Worm (Caenorhabditis elegans): Measurements from ENCODE around the gene tba-9.

Gene tba-9

DNA sequence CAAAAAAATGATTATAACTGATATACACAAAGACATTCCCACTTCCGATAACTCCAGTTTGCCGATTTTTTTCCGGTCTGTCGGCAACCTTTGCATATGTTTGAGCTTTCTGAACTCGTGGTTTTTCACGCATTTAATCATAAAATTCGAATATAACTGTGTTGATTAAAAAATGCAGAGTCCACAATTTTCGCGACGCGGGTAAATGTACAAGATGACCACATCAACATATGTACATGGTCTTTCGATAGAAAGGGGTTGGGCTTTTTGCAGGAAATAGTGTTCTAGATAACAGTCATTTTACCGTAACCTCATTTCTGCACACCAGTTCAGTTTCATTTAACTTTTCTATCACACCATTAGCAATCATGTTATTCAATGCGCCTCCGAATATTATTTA is 29.7 kb downstream of the tba-9 start, which contains the start of gene K09C4.5:
TSS of gene K09C4.5 (plus strand) at position 326 of the 400 bp plus-strand sequence.
- TF ChIP-seq ceh-13 (GFP tag; optimal IDR thresholded peaks at IDR 0.05), result no peak
- no peak for TF ChIP-seq sea-1 (GFP tag; conservative IDR thresholded peaks at IDR 0.05)
- TF ChIP-seq tbx-37 (GFP tag; conservative IDR thresholded peaks at IDR 0.05), result no peak
- TF ChIP-seq ceh-36 (tag; optimal IDR thresholded peaks at IDR 0.05), result no peak
- no peak for TF ChIP-seq ets-7 (tag; optimal IDR thresholded peaks at IDR 0.05)
- TF ChIP-seq pes-1 (GFP tag; IDR thresholded peaks at IDR 0.05), result no peak
- TF ChIP-seq scrt-1 (GFP tag; IDR thresholded peaks at IDR 0.05), result no peak
- no peak for TF ChIP-seq aly-1 (tag; optimal IDR thresholded peaks at IDR 0.05)
- no peak for TF ChIP-seq B0310.2 (tag; optimal IDR thresholded peaks at IDR 0.05)
- TF ChIP-seq hmbx-1 (tag; optimal IDR thresholded peaks at IDR 0.05), result no peak
- TF ChIP-seq hmg-4 (GFP tag; optimal IDR thresholded peaks at IDR 0.05), result no peak
- TF ChIP-seq tbx-11 (GFP tag; IDR thresholded peaks at IDR 0.05), result no peak
- TF ChIP-seq tra-4 (tag; optimal IDR thresholded peaks at IDR 0.05), result no peak
- no peak for TF ChIP-seq F13C5.2 (tag; optimal IDR thresholded peaks at IDR 0.05)
- TF ChIP-seq ama-1 (optimal IDR thresholded peaks at IDR 0.05), result no peak

DNA sequence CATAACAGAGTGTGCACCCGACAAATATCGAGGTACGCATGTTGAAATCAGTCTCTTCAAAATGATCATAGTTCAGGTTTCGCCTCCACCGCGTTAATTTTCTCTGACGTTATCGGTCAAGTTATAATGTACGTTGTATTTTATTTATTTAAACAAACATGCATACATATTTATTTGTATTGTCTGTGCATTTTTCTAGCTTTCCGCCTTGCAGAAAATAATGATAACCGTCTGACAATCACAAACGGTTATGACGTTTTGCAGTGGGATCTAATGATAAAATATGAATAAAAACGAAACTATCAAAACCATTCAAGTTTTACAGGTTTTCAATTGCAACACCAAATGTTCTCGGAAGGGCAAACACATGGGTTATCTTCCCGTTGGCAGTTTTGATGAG is 30.6 kb downstream of the tba-9 start:
- TF ChIP-seq tbx-11 (GFP tag; IDR thresholded peaks at IDR 0.05), result no peak
- TF ChIP-seq flt-1 (GFP tag; IDR thresholded peaks at IDR 0.05), result no peak
- no peak for TF ChIP-seq pes-1 (GFP tag; IDR thresholded peaks at IDR 0.05)
- no peak for TF ChIP-seq tra-4 (tag; optimal IDR thresholded peaks at IDR 0.05)
- TF ChIP-seq hmbx-1 (tag; optimal IDR thresholded peaks at IDR 0.05), result no peak
- TF ChIP-seq ets-7 (tag; optimal IDR thresholded peaks at IDR 0.05), result no peak
- no peak for TF ChIP-seq sea-1 (GFP tag; conservative IDR thresholded peaks at IDR 0.05)

DNA sequence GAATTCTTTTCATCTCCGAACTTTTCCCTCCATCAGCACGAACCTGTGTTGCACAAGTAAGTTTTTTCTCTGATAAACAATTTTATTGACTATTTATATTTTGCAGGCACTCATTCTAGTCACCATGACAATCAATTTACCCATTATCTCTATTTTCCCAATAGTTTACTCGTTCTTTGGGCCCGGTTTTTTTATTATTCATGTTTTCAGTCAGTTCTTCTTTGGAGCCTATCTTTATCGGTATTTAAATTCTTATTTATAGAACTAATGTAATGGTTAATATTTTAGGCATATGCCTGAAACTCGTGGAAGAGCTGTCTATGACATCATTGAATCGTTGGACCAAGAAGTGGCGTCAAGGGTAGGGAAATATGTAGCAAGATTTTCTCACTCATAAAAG is 32.4 kb downstream of the tba-9 start:
- TF ChIP-seq aly-1 (tag; optimal IDR thresholded peaks at IDR 0.05), result no peak
- TF ChIP-seq ets-7 (tag; optimal IDR thresholded peaks at IDR 0.05), result no peak
- no peak for TF ChIP-seq tbx-11 (GFP tag; IDR thresholded peaks at IDR 0.05)
- no peak for TF ChIP-seq B0310.2 (tag; optimal IDR thresholded peaks at IDR 0.05)
- TF ChIP-seq sea-1 (GFP tag; conservative IDR thresholded peaks at IDR 0.05), result no peak
- no peak for TF ChIP-seq ceh-13 (GFP tag; optimal IDR thresholded peaks at IDR 0.05)
- no peak for TF ChIP-seq tbx-37 (GFP tag; conservative IDR thresholded peaks at IDR 0.05)
- no peak for TF ChIP-seq ceh-36 (tag; optimal IDR thresholded peaks at IDR 0.05)
- TF ChIP-seq flt-1 (GFP tag; IDR thresholded peaks at IDR 0.05), result no peak
- no peak for TF ChIP-seq scrt-1 (GFP tag; IDR thresholded peaks at IDR 0.05)
- no peak for TF ChIP-seq hnd-1 (tag; optimal IDR thresholded peaks at IDR 0.05)
- TF ChIP-seq ama-1 (optimal IDR thresholded peaks at IDR 0.05), result no peak
- TF ChIP-seq hmg-4 (GFP tag; optimal IDR thresholded peaks at IDR 0.05), result no peak
- TF ChIP-seq pes-1 (GFP tag; IDR thresholded peaks at IDR 0.05), result no peak
- no peak for TF ChIP-seq F13C5.2 (tag; optimal IDR thresholded peaks at IDR 0.05)
- no peak for TF ChIP-seq hmbx-1 (tag; optimal IDR thresholded peaks at IDR 0.05)
- TF ChIP-seq tra-4 (tag; optimal IDR thresholded peaks at IDR 0.05), result no peak

DNA sequence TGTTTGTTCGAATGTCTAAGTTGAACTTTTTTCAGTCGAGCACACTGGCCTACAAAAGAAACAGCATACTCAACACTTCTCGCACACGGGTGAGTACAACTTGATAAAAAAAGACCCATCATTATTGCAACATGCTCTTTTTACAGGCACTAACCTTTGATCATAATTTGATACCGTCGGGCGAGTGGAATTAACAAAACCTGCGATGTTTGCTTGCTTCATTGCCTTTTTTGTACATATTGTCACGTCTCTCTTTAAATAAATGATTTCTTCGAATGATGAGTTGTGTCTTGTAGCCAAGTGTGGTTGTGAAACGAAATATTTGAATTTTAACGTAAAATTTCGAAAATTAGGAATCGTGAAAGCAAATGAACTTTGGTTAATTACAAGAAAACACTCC is 32.8 kb downstream of the tba-9 start:
- no peak for TF ChIP-seq hmg-4 (GFP tag; optimal IDR thresholded peaks at IDR 0.05)
- no peak for TF ChIP-seq aly-1 (tag; optimal IDR thresholded peaks at IDR 0.05)
- no peak for TF ChIP-seq hnd-1 (tag; optimal IDR thresholded peaks at IDR 0.05)
- TF ChIP-seq tbx-37 (GFP tag; conservative IDR thresholded peaks at IDR 0.05), result no peak
- TF ChIP-seq ceh-13 (GFP tag; optimal IDR thresholded peaks at IDR 0.05), result no peak
- TF ChIP-seq sea-1 (GFP tag; conservative IDR thresholded peaks at IDR 0.05), result no peak
- no peak for TF ChIP-seq B0310.2 (tag; optimal IDR thresholded peaks at IDR 0.05)
- no peak for TF ChIP-seq ets-7 (tag; optimal IDR thresholded peaks at IDR 0.05)
- no peak for TF ChIP-seq tbx-11 (GFP tag; IDR thresholded peaks at IDR 0.05)
- TF ChIP-seq ama-1 (optimal IDR thresholded peaks at IDR 0.05), result no peak
- no peak for TF ChIP-seq F13C5.2 (tag; optimal IDR thresholded peaks at IDR 0.05)
- TF ChIP-seq scrt-1 (GFP tag; IDR thresholded peaks at IDR 0.05), result no peak
- TF ChIP-seq hmbx-1 (tag; optimal IDR thresholded peaks at IDR 0.05), result no peak
- TF ChIP-seq pes-1 (GFP tag; IDR thresholded peaks at IDR 0.05), result no peak
- no peak for TF ChIP-seq ceh-36 (tag; optimal IDR thresholded peaks at IDR 0.05)

DNA sequence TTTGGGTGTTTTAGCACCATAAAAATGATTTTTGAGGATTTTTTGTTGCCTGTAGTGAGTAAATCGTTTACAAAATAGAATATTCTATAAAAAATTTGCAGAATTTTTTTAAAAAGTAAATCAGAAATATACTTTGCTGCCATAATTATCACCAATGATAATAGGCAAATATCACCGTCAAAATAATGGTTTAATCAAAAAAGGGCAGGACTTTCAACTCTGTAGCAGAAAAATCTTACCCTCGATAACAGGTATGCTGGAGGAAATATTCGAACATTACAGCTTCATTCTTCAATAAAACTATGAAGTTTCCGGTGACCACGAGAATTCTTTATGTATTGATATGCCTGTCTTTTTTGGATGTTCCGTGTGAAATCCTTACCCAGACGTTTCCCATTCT is 36.6 kb downstream of the tba-9 start, which contains the start of gene K09C4.4:
TSS of gene K09C4.4 (plus strand) at position 301 of the 400 bp plus-strand sequence.
- no peak for TF ChIP-seq hmg-4 (GFP tag; optimal IDR thresholded peaks at IDR 0.05)
- no peak for TF ChIP-seq pes-1 (GFP tag; IDR thresholded peaks at IDR 0.05)
- no peak for TF ChIP-seq ets-7 (tag; optimal IDR thresholded peaks at IDR 0.05)
- TF ChIP-seq flt-1 (GFP tag; IDR thresholded peaks at IDR 0.05), result no peak
- no peak for TF ChIP-seq hmbx-1 (tag; optimal IDR thresholded peaks at IDR 0.05)
- no peak for TF ChIP-seq B0310.2 (tag; optimal IDR thresholded peaks at IDR 0.05)
- TF ChIP-seq tra-4 (tag; optimal IDR thresholded peaks at IDR 0.05), result no peak
- TF ChIP-seq ama-1 (optimal IDR thresholded peaks at IDR 0.05), result no peak
- TF ChIP-seq hnd-1 (tag; optimal IDR thresholded peaks at IDR 0.05), result no peak
- no peak for TF ChIP-seq aly-1 (tag; optimal IDR thresholded peaks at IDR 0.05)
- TF ChIP-seq sea-1 (GFP tag; conservative IDR thresholded peaks at IDR 0.05), result no peak
- no peak for TF ChIP-seq ceh-13 (GFP tag; optimal IDR thresholded peaks at IDR 0.05)
- no peak for TF ChIP-seq ceh-36 (tag; optimal IDR thresholded peaks at IDR 0.05)
- TF ChIP-seq scrt-1 (GFP tag; IDR thresholded peaks at IDR 0.05), result no peak

DNA sequence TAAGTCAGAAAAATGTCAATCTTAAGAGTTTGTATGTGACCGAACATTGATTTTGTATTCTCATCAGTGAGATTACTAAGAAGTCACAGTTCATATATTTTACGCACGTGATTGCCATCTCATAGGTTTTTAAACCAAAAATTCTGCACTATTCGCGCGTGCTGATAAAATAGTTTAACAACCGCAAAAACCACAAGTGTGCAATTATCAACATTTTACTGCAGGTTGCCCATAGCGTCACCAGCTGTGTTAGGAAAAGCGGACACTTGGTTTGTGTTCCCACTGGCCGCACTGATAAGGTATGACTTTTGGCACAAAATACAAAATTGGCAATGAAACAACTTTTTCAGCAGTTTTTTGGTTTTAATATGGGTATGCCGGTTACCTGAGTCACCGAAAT is 37.5 kb downstream of the tba-9 start:
- no peak for TF ChIP-seq sea-1 (GFP tag; conservative IDR thresholded peaks at IDR 0.05)
- TF ChIP-seq ceh-13 (GFP tag; optimal IDR thresholded peaks at IDR 0.05), result no peak
- no peak for TF ChIP-seq hmg-4 (GFP tag; optimal IDR thresholded peaks at IDR 0.05)
- no peak for TF ChIP-seq F13C5.2 (tag; optimal IDR thresholded peaks at IDR 0.05)

DNA sequence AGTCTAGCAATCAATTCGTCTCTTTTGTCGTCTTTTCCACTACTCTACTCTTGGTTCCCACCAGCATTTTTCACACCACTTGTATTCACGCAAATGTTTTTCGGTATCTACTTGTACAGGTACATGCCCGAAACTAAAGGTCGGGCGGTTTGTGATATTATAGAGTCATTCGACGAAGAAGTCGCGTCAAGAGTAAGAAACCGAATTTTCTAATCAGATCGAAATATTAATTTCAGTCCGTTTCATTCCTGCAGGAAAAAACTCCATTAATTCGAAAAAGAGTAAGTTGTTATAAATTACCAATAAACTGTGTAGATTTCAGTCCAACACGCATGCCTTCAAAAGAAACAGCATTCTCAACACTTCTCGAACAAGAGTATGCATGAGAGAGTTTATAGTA is 39.3 kb downstream of the tba-9 start:
- TF ChIP-seq ets-7 (tag; optimal IDR thresholded peaks at IDR 0.05) (no peak), ama-1 (optimal IDR thresholded peaks at IDR 0.05) (no peak), flt-1 (GFP tag; IDR thresholded peaks at IDR 0.05) (no peak), F13C5.2 (tag; optimal IDR thresholded peaks at IDR 0.05) (no peak), tbx-11 (GFP tag; IDR thresholded peaks at IDR 0.05) (no peak), aly-1 (tag; optimal IDR thresholded peaks at IDR 0.05) (no peak)

DNA sequence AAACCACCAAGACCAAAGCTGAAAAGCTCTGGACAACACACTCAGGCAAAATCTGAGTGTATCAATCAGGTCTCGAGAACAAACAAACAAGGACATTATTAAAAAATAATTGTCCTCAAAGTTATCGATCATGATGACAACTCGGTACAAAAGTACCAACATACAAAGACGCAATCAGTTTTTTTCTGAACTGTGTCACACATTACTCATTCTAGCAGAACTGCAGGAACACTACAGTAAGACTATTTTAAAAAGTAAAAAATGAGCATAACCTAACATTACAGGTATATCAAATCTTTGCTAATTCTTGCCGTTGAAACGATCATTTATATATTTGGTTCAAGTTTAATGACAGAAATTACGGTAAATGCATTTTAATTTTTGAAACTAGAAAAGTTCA is 43.6 kb downstream of the tba-9 start, which contains the start of gene K09C4.2:
TSS of gene K09C4.2 (plus strand) at position 301 of the 400 bp plus-strand sequence.
- TF ChIP-seq pes-1 (GFP tag; IDR thresholded peaks at IDR 0.05), result no peak
- TF ChIP-seq tbx-37 (GFP tag; conservative IDR thresholded peaks at IDR 0.05), result no peak
- TF ChIP-seq ets-7 (tag; optimal IDR thresholded peaks at IDR 0.05), result no peak
- TF ChIP-seq tbx-11 (GFP tag; IDR thresholded peaks at IDR 0.05), result no peak
- TF ChIP-seq ceh-13 (GFP tag; optimal IDR thresholded peaks at IDR 0.05), result no peak
